Worm (Caenorhabditis elegans): ENCODE data around the gene Y6D1A.2.

Y6D1A.2 gene

DNA sequence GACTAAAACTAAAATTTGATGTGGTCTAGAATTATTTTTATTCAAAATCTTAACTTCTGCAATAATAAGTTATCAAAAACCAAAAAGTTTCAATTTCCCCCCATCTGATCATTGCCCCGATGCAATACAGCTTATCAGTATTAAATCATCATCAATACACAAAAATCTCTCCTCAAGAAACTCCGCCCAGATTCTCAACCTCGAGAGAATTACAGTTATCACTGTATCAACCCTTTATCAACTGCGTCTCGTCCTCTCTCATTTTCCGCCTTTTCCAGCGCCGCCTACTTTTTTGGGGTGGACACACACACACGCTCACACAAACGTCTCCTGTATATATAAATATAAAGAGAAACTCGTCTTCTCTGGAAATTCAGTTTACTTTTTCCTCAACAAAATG, 22.6 kb upstream of the Y6D1A.2 start, which contains the start of gene T27D12.1:
Gene T27D12.1, plus strand, starts transcription at position 301 of the 400 bp plus-strand sequence.
- no peak for TF ChIP-seq tbx-11 (GFP tag; IDR thresholded peaks at IDR 0.05)
- no peak for TF ChIP-seq pes-1 (GFP tag; IDR thresholded peaks at IDR 0.05)
- TF ChIP-seq tra-4 (tag; optimal IDR thresholded peaks at IDR 0.05), result no peak
- no peak for TF ChIP-seq ets-7 (tag; optimal IDR thresholded peaks at IDR 0.05)
- no peak for TF ChIP-seq scrt-1 (GFP tag; IDR thresholded peaks at IDR 0.05)
- no peak for TF ChIP-seq ama-1 (optimal IDR thresholded peaks at IDR 0.05)

DNA sequence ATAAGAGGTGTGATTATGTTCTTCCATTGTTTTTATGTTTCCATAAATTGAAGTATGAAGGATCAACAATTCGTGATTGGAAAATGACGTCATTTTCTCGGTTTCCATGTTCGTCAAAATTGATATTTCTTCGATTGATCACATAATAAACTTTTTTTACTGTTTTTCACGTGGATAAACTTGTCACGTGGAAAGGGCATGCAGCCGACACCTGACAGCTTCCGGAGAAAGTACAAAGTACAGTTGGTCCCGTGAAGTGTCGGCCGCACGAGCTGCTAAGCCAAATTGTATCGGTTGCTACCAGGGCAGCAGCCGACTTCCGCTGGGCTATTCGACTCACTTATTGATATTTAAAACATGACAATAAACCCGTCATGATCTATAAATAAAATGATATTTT, 21.9 kb upstream of the Y6D1A.2 start:
- TF ChIP-seq tbx-37 (GFP tag; conservative IDR thresholded peaks at IDR 0.05) (no peak), F13C5.2 (tag; optimal IDR thresholded peaks at IDR 0.05) (no peak), scrt-1 (GFP tag; IDR thresholded peaks at IDR 0.05) (no peak), ceh-36 (tag; optimal IDR thresholded peaks at IDR 0.05) (no peak), pes-1 (GFP tag; IDR thresholded peaks at IDR 0.05) (no peak), aly-1 (tag; optimal IDR thresholded peaks at IDR 0.05) (no peak), tbx-11 (GFP tag; IDR thresholded peaks at IDR 0.05) (no peak), ets-7 (tag; optimal IDR thresholded peaks at IDR 0.05) (no peak), B0310.2 (tag; optimal IDR thresholded peaks at IDR 0.05) (no peak), hnd-1 (tag; optimal IDR thresholded peaks at IDR 0.05) (no peak), flt-1 (GFP tag; IDR thresholded peaks at IDR 0.05) (no peak), sea-1 (GFP tag; conservative IDR thresholded peaks at IDR 0.05) (no peak), hmg-4 (GFP tag; optimal IDR thresholded peaks at IDR 0.05) (no peak), tra-4 (tag; optimal IDR thresholded peaks at IDR 0.05) (no peak), hmbx-1 (tag; optimal IDR thresholded peaks at IDR 0.05) (no peak), ama-1 (optimal IDR thresholded peaks at IDR 0.05) (no peak), ceh-13 (GFP tag; optimal IDR thresholded peaks at IDR 0.05) (no peak)

DNA sequence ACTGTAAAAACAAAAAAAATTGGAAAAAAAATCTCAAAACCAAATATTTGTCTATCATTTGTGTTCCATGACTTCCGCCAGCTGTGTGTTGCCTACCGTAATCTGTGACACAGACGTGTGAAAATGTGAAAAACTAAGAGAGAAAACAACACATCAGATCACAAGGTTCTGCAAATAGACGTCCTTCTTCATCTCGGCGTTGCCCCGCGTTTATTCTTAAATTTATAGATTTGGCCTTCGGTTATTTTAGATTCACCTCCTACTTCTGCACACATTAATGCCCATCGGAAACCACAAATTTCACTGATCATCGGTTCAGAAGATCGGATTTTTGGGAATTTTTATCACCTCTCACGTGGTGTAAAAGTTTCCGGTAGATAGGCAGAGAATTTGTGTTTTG, 19.4 kb upstream of the Y6D1A.2 start:
- TF ChIP-seq F13C5.2 (tag; optimal IDR thresholded peaks at IDR 0.05) (no peak), tbx-37 (GFP tag; conservative IDR thresholded peaks at IDR 0.05) (no peak), scrt-1 (GFP tag; IDR thresholded peaks at IDR 0.05) (no peak), ets-7 (tag; optimal IDR thresholded peaks at IDR 0.05) (no peak), pes-1 (GFP tag; IDR thresholded peaks at IDR 0.05) (no peak), B0310.2 (tag; optimal IDR thresholded peaks at IDR 0.05) (no peak), hmg-4 (GFP tag; optimal IDR thresholded peaks at IDR 0.05) (no peak), aly-1 (tag; optimal IDR thresholded peaks at IDR 0.05) (no peak), ceh-36 (tag; optimal IDR thresholded peaks at IDR 0.05) (no peak), ceh-13 (GFP tag; optimal IDR thresholded peaks at IDR 0.05) (no peak), tbx-11 (GFP tag; IDR thresholded peaks at IDR 0.05) (no peak), hmbx-1 (tag; optimal IDR thresholded peaks at IDR 0.05) (no peak), ama-1 (optimal IDR thresholded peaks at IDR 0.05) (no peak), tra-4 (tag; optimal IDR thresholded peaks at IDR 0.05) (no peak), sea-1 (GFP tag; conservative IDR thresholded peaks at IDR 0.05) (no peak), hnd-1 (tag; optimal IDR thresholded peaks at IDR 0.05) (no peak)

DNA sequence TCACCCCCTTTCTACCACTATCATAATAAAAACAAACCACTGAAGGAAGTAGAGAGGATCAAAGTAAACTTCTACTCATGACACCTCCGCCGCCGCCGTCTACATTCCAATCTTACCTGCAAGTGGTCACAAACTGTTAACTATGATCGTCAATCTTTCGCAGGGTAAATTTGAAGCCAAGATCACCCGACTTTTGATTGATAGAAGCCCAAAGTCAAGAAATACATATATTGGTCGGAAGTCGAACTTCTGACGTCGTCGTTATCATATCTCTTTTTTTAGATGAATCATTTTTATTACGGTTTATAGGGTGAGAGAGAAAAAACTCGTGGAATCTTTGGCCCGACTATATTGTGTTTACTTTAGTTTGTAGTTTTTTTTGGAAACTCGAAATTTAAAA, 18.6 kb upstream of the Y6D1A.2 start:
- TF ChIP-seq tra-4 (tag; optimal IDR thresholded peaks at IDR 0.05) (no peak), sea-1 (GFP tag; conservative IDR thresholded peaks at IDR 0.05) (no peak), B0310.2 (tag; optimal IDR thresholded peaks at IDR 0.05) (no peak), tbx-37 (GFP tag; conservative IDR thresholded peaks at IDR 0.05) (no peak), hnd-1 (tag; optimal IDR thresholded peaks at IDR 0.05) (no peak), flt-1 (GFP tag; IDR thresholded peaks at IDR 0.05) (no peak), scrt-1 (GFP tag; IDR thresholded peaks at IDR 0.05) (no peak), pes-1 (GFP tag; IDR thresholded peaks at IDR 0.05) (no peak)

DNA sequence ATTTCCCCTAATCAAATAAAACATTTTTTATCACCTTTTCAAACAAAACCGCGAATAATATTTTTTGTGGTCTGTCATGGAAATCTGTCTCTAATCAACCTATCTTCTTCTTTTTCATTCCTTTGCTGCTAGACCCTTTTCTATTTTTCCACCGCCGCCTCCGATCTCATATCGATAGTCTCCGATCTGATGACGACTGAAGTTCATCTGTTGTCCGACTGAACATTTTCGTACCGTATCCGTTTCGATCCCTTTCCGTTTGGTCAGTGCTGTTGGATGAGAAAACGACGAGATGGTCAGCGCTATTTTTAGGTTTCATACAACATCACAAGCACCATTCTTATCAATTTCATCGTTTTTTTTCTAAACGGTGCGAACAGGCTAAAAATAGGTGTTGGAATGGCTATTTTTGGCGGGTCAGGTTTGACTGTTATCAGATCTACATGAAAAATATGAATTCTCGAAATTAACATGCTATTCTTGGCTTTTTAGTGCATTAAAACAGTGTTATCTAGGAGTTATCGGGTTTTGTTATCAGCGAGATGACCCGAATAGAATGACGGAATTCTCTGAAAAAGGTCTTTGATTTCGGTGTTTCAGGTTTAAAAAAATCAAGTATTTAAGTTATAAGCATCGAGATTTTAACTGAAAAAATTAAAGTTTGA, 17.0 kb upstream of the Y6D1A.2 start:
- TF ChIP-seq hmg-4 (GFP tag; optimal IDR thresholded peaks at IDR 0.05), result no peak
- no peak for TF ChIP-seq tbx-11 (GFP tag; IDR thresholded peaks at IDR 0.05)
- no peak for TF ChIP-seq aly-1 (tag; optimal IDR thresholded peaks at IDR 0.05)
- TF ChIP-seq flt-1 (GFP tag; IDR thresholded peaks at IDR 0.05), result no peak
- TF ChIP-seq ceh-13 (GFP tag; optimal IDR thresholded peaks at IDR 0.05), result no peak
- no peak for TF ChIP-seq B0310.2 (tag; optimal IDR thresholded peaks at IDR 0.05)
- TF ChIP-seq ceh-36 (tag; optimal IDR thresholded peaks at IDR 0.05), result no peak
- no peak for TF ChIP-seq ets-7 (tag; optimal IDR thresholded peaks at IDR 0.05)
- no peak for TF ChIP-seq scrt-1 (GFP tag; IDR thresholded peaks at IDR 0.05)
- TF ChIP-seq ama-1 (optimal IDR thresholded peaks at IDR 0.05), result no peak
- no peak for TF ChIP-seq hmbx-1 (tag; optimal IDR thresholded peaks at IDR 0.05)
- TF ChIP-seq pes-1 (GFP tag; IDR thresholded peaks at IDR 0.05), result no peak
- TF ChIP-seq F13C5.2 (tag; optimal IDR thresholded peaks at IDR 0.05), result no peak
- TF ChIP-seq tra-4 (tag; optimal IDR thresholded peaks at IDR 0.05), result no peak
- no peak for TF ChIP-seq tbx-37 (GFP tag; conservative IDR thresholded peaks at IDR 0.05)
- no peak for TF ChIP-seq hnd-1 (tag; optimal IDR thresholded peaks at IDR 0.05)
- no peak for TF ChIP-seq sea-1 (GFP tag; conservative IDR thresholded peaks at IDR 0.05)

DNA sequence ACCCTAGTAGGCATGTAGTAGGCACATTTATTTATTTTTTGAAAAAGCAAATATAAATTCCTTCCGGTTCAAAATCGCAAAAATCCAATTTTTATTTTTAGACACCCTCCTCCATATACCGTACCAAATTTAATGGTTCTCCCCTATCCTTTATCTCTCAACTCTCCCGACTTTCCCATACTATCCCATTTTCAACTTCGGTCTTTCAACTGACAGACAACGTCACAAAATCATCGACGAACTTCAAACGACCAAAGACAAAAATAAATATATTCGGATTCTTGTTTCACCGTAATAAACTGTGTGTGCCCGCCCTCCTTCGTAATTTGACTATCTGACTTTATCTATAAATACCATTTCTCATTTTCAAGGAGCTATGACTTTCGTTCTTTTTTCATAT, 15.5 kb upstream of the Y6D1A.2 start, which contains the start of gene T27D12.6:
Gene T27D12.6, plus strand, starts transcription at position 301 of the 400 bp plus-strand sequence.
- no peak for TF ChIP-seq tra-4 (tag; optimal IDR thresholded peaks at IDR 0.05)
- TF ChIP-seq ceh-13 (GFP tag; optimal IDR thresholded peaks at IDR 0.05), result no peak
- TF ChIP-seq pes-1 (GFP tag; IDR thresholded peaks at IDR 0.05), result no peak
- no peak for TF ChIP-seq hmg-4 (GFP tag; optimal IDR thresholded peaks at IDR 0.05)
- TF ChIP-seq hnd-1 (tag; optimal IDR thresholded peaks at IDR 0.05), result no peak
- no peak for TF ChIP-seq hmbx-1 (tag; optimal IDR thresholded peaks at IDR 0.05)
- TF ChIP-seq B0310.2 (tag; optimal IDR thresholded peaks at IDR 0.05), result no peak
- TF ChIP-seq ama-1 (optimal IDR thresholded peaks at IDR 0.05), result no peak
- TF ChIP-seq tbx-37 (GFP tag; conservative IDR thresholded peaks at IDR 0.05), result no peak
- TF ChIP-seq flt-1 (GFP tag; IDR thresholded peaks at IDR 0.05), result no peak
- TF ChIP-seq tbx-11 (GFP tag; IDR thresholded peaks at IDR 0.05), result no peak
- no peak for TF ChIP-seq sea-1 (GFP tag; conservative IDR thresholded peaks at IDR 0.05)

DNA sequence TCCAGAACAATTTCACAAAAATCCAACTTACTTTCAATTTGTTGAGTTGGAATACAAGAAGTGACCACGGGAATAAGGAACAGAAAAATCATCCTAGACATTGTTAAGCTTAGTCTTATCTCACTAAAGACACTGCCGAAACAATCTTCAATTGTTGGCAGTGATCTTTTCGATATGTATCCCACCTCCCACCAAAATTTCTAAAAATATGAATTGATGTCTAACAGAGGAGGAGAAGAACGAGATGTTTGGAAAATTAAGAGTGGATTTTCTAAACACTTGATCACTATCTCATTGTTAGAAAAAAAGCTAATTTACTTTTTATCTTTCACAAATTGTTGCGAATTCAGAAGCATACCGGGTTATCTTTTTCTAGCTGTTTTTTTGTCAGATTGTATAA, 12.8 kb upstream of the Y6D1A.2 start, which contains the start of gene clec-144:
Gene clec-144, minus strand, starts transcription at position 101 of the 400 bp plus-strand sequence.
- TF ChIP-seq tbx-11 (GFP tag; IDR thresholded peaks at IDR 0.05), result no peak
- no peak for TF ChIP-seq ceh-13 (GFP tag; optimal IDR thresholded peaks at IDR 0.05)
- no peak for TF ChIP-seq hmbx-1 (tag; optimal IDR thresholded peaks at IDR 0.05)
- TF ChIP-seq scrt-1 (GFP tag; IDR thresholded peaks at IDR 0.05), result no peak
- TF ChIP-seq flt-1 (GFP tag; IDR thresholded peaks at IDR 0.05), result no peak
- TF ChIP-seq pes-1 (GFP tag; IDR thresholded peaks at IDR 0.05), result no peak
- no peak for TF ChIP-seq B0310.2 (tag; optimal IDR thresholded peaks at IDR 0.05)
- TF ChIP-seq hnd-1 (tag; optimal IDR thresholded peaks at IDR 0.05), result no peak
- TF ChIP-seq ceh-36 (tag; optimal IDR thresholded peaks at IDR 0.05), result no peak
- no peak for TF ChIP-seq F13C5.2 (tag; optimal IDR thresholded peaks at IDR 0.05)
